Worm (Caenorhabditis elegans) whole organism, L3 larva: Measurements from ENCODE around the gene nlp-36.

Source experiments
- egl-5 ChIP-seq: fragments of 150-350 bp; optimal IDR thresholded peaks from 2 replicates; lab custom pipeline; 2017; ENCODE audit warnings: missing biosample characterization, missing genetic modification reagents, missing genetic modification characterization, inconsistent platforms
- lin-39 ChIP-seq: fragments of 150-350 bp; optimal IDR thresholded peaks from 2 replicates; lab custom pipeline; 2018; ENCODE audit warnings: missing biosample characterization, missing genetic modification reagents, missing genetic modification characterization
- nhr-11 ChIP-seq: fragments of 150-350 bp; optimal IDR thresholded peaks from 2 replicates; lab custom pipeline; 2014; ENCODE audit warnings: missing biosample characterization, missing genetic modification characterization
- nhr-12 ChIP-seq: fragments of 150-350 bp; optimal IDR thresholded peaks from 2 replicates; lab custom pipeline; 2014; ENCODE audit warnings: missing biosample characterization, missing genetic modification characterization
- nhr-76 ChIP-seq: fragments of 150-350 bp; sonication (generic microtip); optimal IDR thresholded peaks from 5 replicates; lab custom pipeline; 2014; ENCODE audit warnings: missing biosample characterization, missing genetic modification characterization
- nhr-77 ChIP-seq: fragments of 150-350 bp; optimal IDR thresholded peaks from 2 replicates; lab custom pipeline; 2014; ENCODE audit warnings: missing biosample characterization, missing genetic modification characterization
- tbx-2 ChIP-seq: sonication (generic microtip); optimal IDR thresholded peaks from 2 replicates; lab custom pipeline; 2016; ENCODE audit warnings: mild to moderate bottlenecking, missing genetic modification characterization, missing compliant biosample characterization
- unc-62 ChIP-seq: fragments of 150-350 bp; sonication (generic microtip); optimal IDR thresholded peaks from 4 replicates; lab custom pipeline; 2014; ENCODE audit warnings: missing biosample characterization, missing genetic modification reagents, missing genetic modification characterization
- ztf-11 ChIP-seq: fragments of 150-350 bp; optimal IDR thresholded peaks from 2 replicates; lab custom pipeline; 2014; ENCODE audit warnings: missing biosample characterization, missing genetic modification characterization

ce11 chrIII:9467857-9468256 is 20.7 kb upstream of the nlp-36 start, which contains the start of gene tag-342:
- TF ChIP-seq nhr-76 (tag; lab: Kevin White, UChicago) (no peak), unc-62 (no peak), egl-5 (no peak), nhr-77 (no peak), lin-39 (no peak), tbx-2 (tag; lab: Kevin White, UChicago) (no peak), nhr-11 (no peak), nhr-12 (tag; lab: Kevin White, UChicago) (no peak), ztf-11 (tag; lab: Kevin White, UChicago) (no peak)
